Fruit fly (Drosophila melanogaster) whole organism, wandering third instar larva: Measurements from ENCODE around the gene Or22b.

ENCODE experiments used
- Abd-B ChIP-seq: fragments of >200 bp; optimal IDR thresholded peaks from 2 replicates; lab custom pipeline; 2017; ENCODE audit warnings: missing biosample characterization, missing genetic modification characterization
- CG32264 ChIP-seq: fragments of 200-800 bp; sonication (Bioruptor generic); optimal IDR thresholded peaks from 2 replicates; lab custom pipeline; 2016; ENCODE audit warnings: missing biosample characterization, missing genetic modification characterization
- Dfd ChIP-seq: fragments of >200 bp; optimal IDR thresholded peaks from 2 replicates; lab custom pipeline; 2017; ENCODE audit warnings: missing biosample characterization, missing genetic modification characterization
- Dif ChIP-seq: fragments of 200-275, 200-300 bp; sonication (Bioruptor generic); optimal IDR thresholded peaks from 2 replicates; lab custom pipeline; 2018; ENCODE audit warnings: missing biosample characterization, missing genetic modification characterization; ENCODE audit not compliant: partially characterized antibody
- GATAd ChIP-seq: sonication (Bioruptor generic); optimal IDR thresholded peaks from 2 replicates; lab custom pipeline; 2016; ENCODE audit warnings: missing biosample characterization, missing genetic modification characterization
- Hr78 ChIP-seq: fragments of >200 bp; optimal IDR thresholded peaks from 2 replicates; lab custom pipeline; 2017; ENCODE audit warnings: missing biosample characterization, missing genetic modification characterization
- Vsx2 ChIP-seq: fragments of 200-300, 225-300 bp; sonication (Bioruptor generic); optimal IDR thresholded peaks from 2 replicates; lab custom pipeline; 2018; ENCODE audit warnings: missing biosample characterization, missing genetic modification characterization; ENCODE audit not compliant: partially characterized antibody
- h ChIP-seq: fragments of 200-800 bp; sonication (Bioruptor generic); optimal IDR thresholded peaks from 3 replicates; lab custom pipeline; 2016; ENCODE audit warnings: missing biosample characterization, mild to moderate bottlenecking, missing genetic modification characterization
- lola ChIP-seq: fragments of >200 bp; optimal IDR thresholded peaks from 2 replicates; lab custom pipeline; 2017; ENCODE audit warnings: missing biosample characterization, missing genetic modification characterization
- psq ChIP-seq: fragments of 200-800 bp; sonication (Bioruptor generic); optimal IDR thresholded peaks from 3 replicates; lab custom pipeline; 2017; ENCODE audit warnings: missing biosample characterization, mild to moderate bottlenecking, missing genetic modification characterization, moderate library complexity

dm6 chr2L:1568631-1569030, 46.1 kb downstream of the Or22b start:
- no peak for TF ChIP-seq psq (GFP tag; lab: Kevin White, UChicago)
- no peak for TF ChIP-seq Vsx2 (GFP tag; lab: Kevin White, UChicago)
- no peak for TF ChIP-seq Hr78 (GFP tag; lab: Kevin White, UChicago)
- no peak for TF ChIP-seq Dif
- TF ChIP-seq GATAd (GFP tag; lab: Kevin White, UChicago), result no peak
- no peak for TF ChIP-seq lola (GFP tag; lab: Kevin White, UChicago)
- no peak for TF ChIP-seq Dfd (GFP tag; lab: Kevin White, UChicago)
- TF ChIP-seq h (GFP tag; lab: Kevin White, UChicago), result peak; percentile 27
- TF ChIP-seq CG32264, result no peak
- TF ChIP-seq Abd-B (GFP tag; lab: Kevin White, UChicago), result no peak
